Worm (Caenorhabditis elegans) whole organism, L3 larva: Measurements from ENCODE around the gene hpr-9.

ENCODE experiments used
- ama-1 ChIP-seq: fragments of 150-350 bp; optimal IDR thresholded peaks from 2 replicates; lab custom pipeline; 2018
- fkh-10 ChIP-seq: sonication (generic microtip); optimal IDR thresholded peaks from 2 replicates; lab custom pipeline; 2017; ENCODE audit warnings: missing biosample characterization, missing genetic modification reagents, missing genetic modification characterization
- nfya-1 ChIP-seq: sonication (generic microtip); optimal IDR thresholded peaks from 2 replicates; lab custom pipeline; 2017; ENCODE audit warnings: missing genetic modification characterization, mild to moderate bottlenecking, missing compliant biosample characterization, antibody characterized with exemption, moderate library complexity; ENCODE audit not compliant: insufficient read depth
- nhr-12 ChIP-seq: fragments of 150-350 bp; optimal IDR thresholded peaks from 2 replicates; lab custom pipeline; 2014; ENCODE audit warnings: missing biosample characterization, missing genetic modification characterization
- pha-4 ChIP-seq: fragments of 150-350 bp; optimal IDR thresholded peaks from 2 replicates; lab custom pipeline; 2014; ENCODE audit warnings: missing biosample characterization, missing genetic modification reagents, missing genetic modification characterization
- sea-2 ChIP-seq: fragments of 150-350 bp; sonication (generic microtip); optimal IDR thresholded peaks from 4 replicates; lab custom pipeline; 2014; ENCODE audit warnings: missing biosample characterization, missing genetic modification reagents, missing genetic modification characterization
- snpc-4 ChIP-seq: fragments of 150-350 bp; optimal IDR thresholded peaks from 2 replicates; lab custom pipeline; 2014; ENCODE audit warnings: missing biosample characterization, missing genetic modification characterization
- unc-62 ChIP-seq: fragments of 150-350 bp; sonication (generic microtip); optimal IDR thresholded peaks from 4 replicates; lab custom pipeline; 2014; ENCODE audit warnings: missing biosample characterization, missing genetic modification reagents, missing genetic modification characterization

ce11 chrIII:10638339-10639021 is 17.1 kb downstream of the hpr-9 start, which contains the start of gene Y39A1A.27:
- TF ChIP-seq ama-1 (lab: Kevin White, UChicago) (no peak), nhr-12 (tag; lab: Kevin White, UChicago) (no peak), sea-2 (GFP tag; lab: Kevin White, UChicago) (no peak), unc-62 (GFP tag; lab: Kevin White, UChicago) (no peak), fkh-10 (no peak), nfya-1 (no peak), snpc-4 (tag; lab: Kevin White, UChicago) (no peak), pha-4 (no peak)
